Fruit fly (Drosophila melanogaster): Measurements from ENCODE around the gene CG10211.

CG10211 gene

DNA sequence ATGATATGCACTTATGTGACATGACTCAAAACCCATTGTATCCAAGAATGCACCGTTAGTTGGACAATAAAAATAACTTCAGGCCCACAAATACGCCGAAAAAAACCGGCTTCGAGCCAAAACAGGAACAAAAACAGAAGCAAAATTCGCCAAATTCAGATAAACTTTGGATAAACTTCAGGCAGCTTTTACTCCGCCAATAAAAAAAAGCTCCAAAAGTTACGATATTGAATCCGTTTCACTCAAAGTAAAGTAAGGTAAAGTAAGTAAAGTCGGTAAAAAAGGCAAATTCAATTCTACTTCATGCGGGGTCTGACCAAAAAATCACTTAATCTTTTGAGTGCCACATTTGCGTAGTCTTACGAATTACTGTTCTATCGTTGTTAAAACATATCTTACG, 46.7 kb downstream of the CG10211 start:
- no peak for TF ChIP-seq Pif1A (GFP tag; optimal IDR thresholded peaks at IDR 0.05)
- no peak for TF ChIP-seq Pif1B (GFP tag; optimal IDR thresholded peaks at IDR 0.05)
- TF ChIP-seq CG8301 (tag; optimal IDR thresholded peaks at IDR 0.05) = no peak
- TF ChIP-seq Ets98B (GFP tag; IDR thresholded peaks at IDR 0.05) = no peak
- TF ChIP-seq CG32121 (GFP tag; IDR thresholded peaks at IDR 0.05) = no peak
- TF ChIP-seq CG17806 (tag; optimal IDR thresholded peaks at IDR 0.05) = no peak
- no peak for TF ChIP-seq D1 (tag; optimal IDR thresholded peaks at IDR 0.05)
- no peak for TF ChIP-seq Snoo (tag; optimal IDR thresholded peaks at IDR 0.05)
- no peak for TF ChIP-seq CG14655 (GFP tag; optimal IDR thresholded peaks at IDR 0.05)

DNA sequence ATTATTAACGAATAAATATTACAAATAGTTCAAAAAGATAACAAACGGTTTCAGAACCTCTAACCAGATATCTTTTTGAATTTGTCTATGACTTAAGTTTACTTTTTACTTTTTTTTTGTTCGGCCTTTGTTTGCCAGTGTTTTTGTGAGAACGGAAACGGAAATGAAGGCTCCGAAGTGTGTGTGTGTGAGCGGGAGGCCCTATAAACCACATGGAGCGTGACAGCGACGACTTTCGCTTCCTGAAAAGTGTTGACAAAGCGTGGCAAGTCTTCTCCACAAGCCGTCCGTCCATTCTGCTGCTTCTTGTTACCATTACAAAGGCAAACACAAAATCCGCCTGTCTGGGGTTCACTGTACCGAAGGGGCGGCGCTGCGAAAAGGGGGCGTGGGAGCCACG, 47.1 kb downstream of the CG10211 start:
- TF ChIP-seq Pif1A (GFP tag; optimal IDR thresholded peaks at IDR 0.05) (no peak), CG4496 (GFP tag; IDR thresholded peaks at IDR 0.05) (0 out of 3 replicates have a peak, but pooled peaks have one; percentile 10)

DNA sequence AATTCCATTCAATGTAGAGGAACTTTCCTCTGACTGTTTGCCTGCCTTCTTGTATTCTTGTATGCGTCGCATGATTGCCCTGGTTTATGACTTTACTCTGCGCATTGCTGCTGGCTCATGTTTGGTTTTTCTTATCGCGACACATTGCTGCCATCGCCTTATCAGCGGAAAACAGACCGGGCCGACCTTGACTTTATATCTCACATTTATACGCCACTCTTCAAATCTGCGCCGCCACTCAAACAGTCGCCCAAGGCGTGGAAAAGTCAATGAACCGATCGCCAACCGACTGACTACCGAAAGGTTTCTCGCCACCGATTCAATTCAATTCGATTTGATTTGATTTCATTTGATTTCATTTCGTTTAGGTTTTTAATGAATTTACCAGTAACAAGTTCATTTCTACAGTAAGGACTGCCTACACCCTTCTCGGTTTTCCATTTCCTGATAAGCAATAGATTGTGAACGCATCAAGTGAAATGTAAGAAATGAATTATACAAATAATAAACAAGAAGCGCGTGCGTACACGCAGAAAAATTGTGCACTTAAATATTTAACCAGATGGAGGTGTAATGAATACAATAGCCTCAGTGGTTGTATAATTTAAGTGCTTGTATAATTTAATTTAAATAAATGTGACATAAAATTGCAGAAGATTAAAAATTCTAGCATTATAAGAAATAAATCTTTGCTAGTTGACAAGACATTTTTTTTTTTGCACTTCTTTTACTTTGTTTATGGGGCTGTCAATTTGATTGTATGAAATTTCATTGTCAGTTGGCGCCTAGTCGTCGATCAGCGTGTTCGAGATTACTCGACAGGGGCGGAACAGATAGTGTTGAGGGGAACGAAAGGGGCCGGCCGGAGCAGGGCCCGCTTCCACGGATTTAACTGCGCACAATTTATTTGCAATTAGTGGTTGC, 49.2 kb downstream of the CG10211 start:
- TF ChIP-seq Ets98B (GFP tag; IDR thresholded peaks at IDR 0.05) (no peak; the same call in 1 of the 2 replicates), gl (tag; optimal IDR thresholded peaks at IDR 0.05) (no peak), Pif1A (GFP tag; optimal IDR thresholded peaks at IDR 0.05) (peak; percentile 13), EcR (GFP tag; optimal IDR thresholded peaks at IDR 0.05) (peak; percentile 73), Snoo (tag; optimal IDR thresholded peaks at IDR 0.05) (no peak), CG14655 (GFP tag; optimal IDR thresholded peaks at IDR 0.05) (peak; percentile 61), CG9948 (tag; optimal IDR thresholded peaks at IDR 0.05) (peak; percentile 49), Pif1B (GFP tag; optimal IDR thresholded peaks at IDR 0.05) (peak; percentile 29), CG15710 (tag; optimal IDR thresholded peaks at IDR 0.05) (peak; percentile 66), CG8159 (tag; optimal IDR thresholded peaks at IDR 0.05) (peak; percentile 60), CG8301 (tag; optimal IDR thresholded peaks at IDR 0.05) (peak; percentile 43), rn (GFP tag; IDR thresholded peaks at IDR 0.05) (no peak), CG13204 (GFP tag; optimal IDR thresholded peaks at IDR 0.05) (no peak), CG10348 (GFP tag; IDR thresholded peaks at IDR 0.05) (no peak), fd96Ca (GFP tag; IDR thresholded peaks at IDR 0.05) (peak; percentile 22; the same call in 1 of the 3 replicates), D1 (tag; optimal IDR thresholded peaks at IDR 0.05) (no peak), CG17806 (tag; optimal IDR thresholded peaks at IDR 0.05) (peak; percentile 51), CG12605 (GFP tag; IDR thresholded peaks at IDR 0.05) (no peak), CG34367 (tag; optimal IDR thresholded peaks at IDR 0.05) (peak; percentile 44), CG32121 (GFP tag; IDR thresholded peaks at IDR 0.05) (no peak), CG4496 (GFP tag; IDR thresholded peaks at IDR 0.05) (peak; percentile 57; the same call in 1 of the 3 replicates)

DNA sequence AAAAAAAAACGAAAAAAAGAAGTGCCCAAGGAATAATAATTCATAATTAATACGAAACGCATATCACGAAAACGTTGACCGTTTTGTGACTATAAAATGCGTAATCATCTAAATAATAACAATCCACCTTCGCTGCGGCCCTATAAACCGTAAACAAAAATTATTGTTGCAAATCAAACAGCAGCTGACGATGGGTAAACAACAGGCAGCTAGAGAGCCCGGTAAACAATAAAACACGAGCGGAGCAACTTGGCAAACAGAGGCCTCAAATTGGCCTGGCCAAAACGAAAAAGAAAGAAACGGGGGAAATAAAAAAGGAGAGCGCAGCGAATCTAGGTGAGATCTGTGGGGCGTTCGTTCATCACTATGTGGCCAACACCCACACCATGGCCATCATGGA, 50.3 kb downstream of the CG10211 start:
- TF ChIP-seq CG12605 (GFP tag; IDR thresholded peaks at IDR 0.05) = no peak
- TF ChIP-seq CG15710 (tag; optimal IDR thresholded peaks at IDR 0.05) = peak; percentile 3
- TF ChIP-seq fd96Ca (GFP tag; IDR thresholded peaks at IDR 0.05) = no peak
- peak; percentile 10; the same call in 1 of the 2 replicates for TF ChIP-seq Ets98B (GFP tag; IDR thresholded peaks at IDR 0.05)
- no peak for TF ChIP-seq Snoo (tag; optimal IDR thresholded peaks at IDR 0.05)
- no peak for TF ChIP-seq CG32121 (GFP tag; IDR thresholded peaks at IDR 0.05)
- TF ChIP-seq EcR (GFP tag; optimal IDR thresholded peaks at IDR 0.05) = no peak
- peak; percentile 55 for TF ChIP-seq gl (tag; optimal IDR thresholded peaks at IDR 0.05)
- TF ChIP-seq CG13204 (GFP tag; optimal IDR thresholded peaks at IDR 0.05) = peak; percentile 31
- no peak for TF ChIP-seq D1 (tag; optimal IDR thresholded peaks at IDR 0.05)
- TF ChIP-seq rn (GFP tag; IDR thresholded peaks at IDR 0.05) = no peak
- no peak for TF ChIP-seq CG9948 (tag; optimal IDR thresholded peaks at IDR 0.05)
- no peak for TF ChIP-seq CG17806 (tag; optimal IDR thresholded peaks at IDR 0.05)
- TF ChIP-seq Pif1B (GFP tag; optimal IDR thresholded peaks at IDR 0.05) = peak; percentile 37
- TF ChIP-seq CG10348 (GFP tag; IDR thresholded peaks at IDR 0.05) = no peak
- TF ChIP-seq CG14655 (GFP tag; optimal IDR thresholded peaks at IDR 0.05) = no peak
- TF ChIP-seq Pif1A (GFP tag; optimal IDR thresholded peaks at IDR 0.05) = peak; percentile 50
- TF ChIP-seq CG8159 (tag; optimal IDR thresholded peaks at IDR 0.05) = peak; percentile 29
- TF ChIP-seq CG8301 (tag; optimal IDR thresholded peaks at IDR 0.05) = no peak
- TF ChIP-seq CG4496 (GFP tag; IDR thresholded peaks at IDR 0.05) = peak; percentile 57; the same call in 1 of the 3 replicates
- TF ChIP-seq CG34367 (tag; optimal IDR thresholded peaks at IDR 0.05) = peak; percentile 21

DNA sequence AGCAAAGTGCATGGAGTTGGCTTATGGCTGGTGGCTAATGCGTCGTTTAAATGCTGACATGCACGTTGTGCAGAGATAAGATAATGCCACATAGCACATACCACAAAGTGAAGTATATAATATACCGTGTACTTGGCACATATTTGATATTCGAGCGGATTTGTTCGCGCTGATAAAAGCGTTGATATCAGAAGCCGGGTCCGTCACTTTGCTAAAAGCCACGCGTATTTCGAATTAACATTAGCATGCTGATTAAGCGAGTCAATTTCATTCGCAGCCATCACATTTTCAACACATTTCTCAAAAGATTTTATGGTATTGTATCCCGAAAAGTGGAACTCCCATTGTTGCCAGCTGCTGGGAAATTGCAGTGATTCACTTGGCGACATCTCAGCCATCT, 51.4 kb downstream of the CG10211 start:
- TF ChIP-seq CG14655 (GFP tag; optimal IDR thresholded peaks at IDR 0.05) = no peak
- no peak for TF ChIP-seq CG32121 (GFP tag; IDR thresholded peaks at IDR 0.05)
- TF ChIP-seq rn (GFP tag; IDR thresholded peaks at IDR 0.05) = no peak
- no peak for TF ChIP-seq CG10348 (GFP tag; IDR thresholded peaks at IDR 0.05)
- no peak for TF ChIP-seq CG17806 (tag; optimal IDR thresholded peaks at IDR 0.05)
- no peak for TF ChIP-seq CG13204 (GFP tag; optimal IDR thresholded peaks at IDR 0.05)
- TF ChIP-seq Snoo (tag; optimal IDR thresholded peaks at IDR 0.05) = no peak
- TF ChIP-seq CG12605 (GFP tag; IDR thresholded peaks at IDR 0.05) = no peak
- no peak for TF ChIP-seq Pif1B (GFP tag; optimal IDR thresholded peaks at IDR 0.05)
- TF ChIP-seq EcR (GFP tag; optimal IDR thresholded peaks at IDR 0.05) = no peak
- no peak for TF ChIP-seq CG9948 (tag; optimal IDR thresholded peaks at IDR 0.05)
- TF ChIP-seq CG15710 (tag; optimal IDR thresholded peaks at IDR 0.05) = no peak
- TF ChIP-seq CG34367 (tag; optimal IDR thresholded peaks at IDR 0.05) = no peak
- TF ChIP-seq fd96Ca (GFP tag; IDR thresholded peaks at IDR 0.05) = no peak
- TF ChIP-seq Ets98B (GFP tag; IDR thresholded peaks at IDR 0.05) = no peak

Data from whole organism, pupa.